Worm (Caenorhabditis elegans) whole organism, L2 larva: ENCODE results near the gene spe-39.

ENCODE experiments used
- R02D3.7 ChIP-seq: fragments of 150-350 bp; optimal IDR thresholded peaks from 2 replicates; lab custom pipeline; 2014; ENCODE audit warnings: missing biosample characterization, missing genetic modification characterization
- aly-2 ChIP-seq: fragments of 150-350 bp; optimal IDR thresholded peaks from 2 replicates; lab custom pipeline; 2014; ENCODE audit warnings: missing biosample characterization, missing genetic modification characterization
- ama-1 ChIP-seq: fragments of 150-350 bp; optimal IDR thresholded peaks from 2 replicates; lab custom pipeline; 2018; ENCODE audit warnings: inconsistent platforms
- lsy-2 ChIP-seq, 2 experiments: fragments of 150-350 bp in 1 of 2; sonication (generic microtip) in 1 of 2; optimal IDR thresholded peaks; 2 replicates each; lab custom pipeline; 2014 to 2017; ENCODE audit warnings: missing biosample characterization in 2 of 2, missing genetic modification characterization in 2 of 2
- nhr-11 ChIP-seq: fragments of 150-350 bp; optimal IDR thresholded peaks from 2 replicates; lab custom pipeline; 2014; ENCODE audit warnings: missing biosample characterization, missing genetic modification characterization
- snpc-4 ChIP-seq: fragments of 150-350 bp; optimal IDR thresholded peaks from 2 replicates; lab custom pipeline; 2014; ENCODE audit warnings: missing biosample characterization, missing genetic modification characterization
- unc-39 ChIP-seq: fragments of 150-350 bp; optimal IDR thresholded peaks from 2 replicates; lab custom pipeline; 2014; ENCODE audit warnings: missing biosample characterization, missing genetic modification characterization

DNA sequence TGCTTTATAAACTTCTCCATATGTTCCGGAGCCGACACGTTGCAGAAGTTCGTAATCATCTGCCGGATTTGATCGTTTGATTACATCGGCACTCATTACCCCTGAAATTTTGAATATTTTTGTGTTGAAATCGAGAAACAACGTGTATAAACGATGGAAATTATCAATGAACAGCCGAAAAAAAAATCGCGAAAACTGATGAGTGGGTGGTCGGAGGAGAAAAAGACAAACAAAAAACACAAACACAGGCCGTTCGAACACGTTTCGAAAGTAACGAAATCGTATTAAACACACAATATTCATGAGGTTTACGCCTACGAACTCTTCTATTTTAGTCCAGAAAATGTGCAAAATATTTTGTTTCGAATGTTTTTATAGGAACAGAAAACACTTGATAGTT, 7.3 kb downstream of the spe-39 start, which contains the start of gene gck-2:
- no peak for TF ChIP-seq snpc-4 (tag; lab: Kevin White, UChicago)
- TF ChIP-seq unc-39, result no peak
- no peak for TF ChIP-seq lsy-2 (tag; optimal IDR thresholded peaks at IDR 0.05; lab: Kevin White, UChicago)
- TF ChIP-seq ama-1 (lab: Kevin White, UChicago), result no peak
- TF ChIP-seq R02D3.7 (tag; lab: Kevin White, UChicago), result no peak
- no peak for TF ChIP-seq nhr-11
- no peak for TF ChIP-seq aly-2 (tag; lab: Kevin White, UChicago)
